Worm (Caenorhabditis elegans) whole organism, L4 larva: ENCODE results near the gene cdka-1.

Experiments used
- F37D6.2 ChIP-seq: sonication (generic microtip); optimal IDR thresholded peaks from 2 replicates; lab custom pipeline; 2016; ENCODE audit warnings: mild to moderate bottlenecking, missing genetic modification characterization, missing compliant biosample characterization
- R02D3.7 ChIP-seq: fragments of 150-350 bp; sonication (generic microtip); optimal IDR thresholded peaks from 3 replicates; lab custom pipeline; 2014; ENCODE audit warnings: missing biosample characterization, missing genetic modification characterization
- Y105C5A.15 ChIP-seq: fragments of 200-800 bp; sonication (Bioruptor generic); IDR thresholded peaks from 2 replicates; pipeline ENCODE4 v1.3.6; 2022; ENCODE audit warnings: missing genetic modification characterization, missing compliant biosample characterization
- ZK337.2 ChIP-seq: fragments of 200-800 bp; sonication (Bioruptor generic); IDR thresholded peaks from 2 replicates; pipeline ENCODE4 v1.3.6; 2022; ENCODE audit warnings: missing genetic modification reagents, missing genetic modification characterization, missing compliant biosample characterization
- ZK546.5 ChIP-seq, 2 experiments: sonication (generic microtip); optimal IDR thresholded peaks; 2 replicates each; lab custom pipeline; 2017; ENCODE audit warnings: missing biosample characterization in 2 of 2, missing genetic modification characterization in 2 of 2
- aha-1 ChIP-seq: fragments of 150-350 bp; peaks from one replicate; lab custom pipeline; 2014; ENCODE audit warnings: missing biosample characterization, missing genetic modification characterization
- ama-1 ChIP-seq: fragments of 150-350 bp; optimal IDR thresholded peaks from 2 replicates; lab custom pipeline; 2014; ENCODE audit warnings: inconsistent platforms, mixed read lengths
- ceh-20 ChIP-seq: fragments of 200-800 bp; sonication (Bioruptor generic); IDR thresholded peaks from 2 replicates; pipeline ENCODE4 v1.3.6; 2022; ENCODE audit warnings: missing genetic modification reagents, missing genetic modification characterization, missing compliant biosample characterization
- ceh-28 ChIP-seq: fragments of 150-350 bp; optimal IDR thresholded peaks from 2 replicates; lab custom pipeline; 2014; ENCODE audit warnings: missing biosample characterization, missing genetic modification reagents, missing genetic modification characterization
- ctbp-1 ChIP-seq: fragments of 200-800 bp; sonication (Bioruptor generic); IDR thresholded peaks from 2 replicates; pipeline ENCODE4 v1.3.6; 2022; ENCODE audit warnings: missing genetic modification reagents, missing genetic modification characterization, missing compliant biosample characterization
- daf-12 ChIP-seq: fragments of 150-350 bp; optimal IDR thresholded peaks from 2 replicates; lab custom pipeline; 2014; ENCODE audit warnings: missing biosample characterization, missing genetic modification reagents, missing genetic modification characterization
- dmd-6 ChIP-seq: fragments of 200-800 bp; sonication (Bioruptor generic); IDR thresholded peaks from 2 replicates; pipeline ENCODE4 v1.3.6; 2022; ENCODE audit warnings: missing genetic modification reagents, missing genetic modification characterization, missing compliant biosample characterization
- dmd-9 ChIP-seq: fragments of 200-800 bp; sonication (Bioruptor generic); IDR thresholded peaks from 2 replicates; pipeline ENCODE4 v1.3.6; 2022; ENCODE audit warnings: missing genetic modification reagents, missing genetic modification characterization, missing compliant biosample characterization
- dpl-1 ChIP-seq: fragments of 150-350 bp; optimal IDR thresholded peaks from 2 replicates; lab custom pipeline; 2014; ENCODE audit warnings: missing biosample characterization, missing genetic modification reagents, missing genetic modification characterization
- egl-43 ChIP-seq: fragments of 200-800 bp; sonication (Bioruptor generic); IDR thresholded peaks from 2 replicates; pipeline ENCODE4 v1.3.6; 2022; ENCODE audit warnings: missing genetic modification reagents, missing genetic modification characterization, missing compliant biosample characterization
- fkh-10 ChIP-seq: fragments of 150-350 bp; optimal IDR thresholded peaks from 2 replicates; lab custom pipeline; 2014; ENCODE audit warnings: missing biosample characterization, missing genetic modification reagents, missing genetic modification characterization
- fos-1 ChIP-seq: fragments of 150-350 bp; optimal IDR thresholded peaks from 2 replicates; lab custom pipeline; 2014; ENCODE audit warnings: missing biosample characterization, missing genetic modification characterization
- hif-1 ChIP-seq, 2 experiments: sonication (generic microtip); optimal IDR thresholded peaks; 2 replicates each; lab custom pipeline; 2016 to 2017; ENCODE audit warnings: missing compliant biosample characterization in 2 of 2, missing genetic modification characterization in 2 of 2, missing genetic modification reagents in 2 of 2, missing genotype in 2 of 2, mild to moderate bottlenecking in 1 of 2
- hlh-11 ChIP-seq: fragments of 200-800 bp; sonication (Bioruptor generic); optimal IDR thresholded peaks from 2 replicates; lab custom pipeline; 2018; ENCODE audit warnings: mild to moderate bottlenecking, missing genetic modification characterization, missing compliant biosample characterization
- hlh-30 ChIP-seq: sonication (generic microtip); optimal IDR thresholded peaks from 2 replicates; lab custom pipeline; 2017; ENCODE audit warnings: antibody characterized with exemption, mild to moderate bottlenecking, missing genetic modification characterization, missing compliant biosample characterization; ENCODE audit not compliant: insufficient read depth
- hmg-1.1 ChIP-seq: fragments of 200-800 bp; sonication (Bioruptor generic); IDR thresholded peaks from 2 replicates; pipeline ENCODE4 v1.3.6; 2022; ENCODE audit warnings: missing genetic modification reagents, missing genetic modification characterization, missing compliant biosample characterization
- lin-1 ChIP-seq: fragments of 200-800 bp; sonication (Bioruptor generic); IDR thresholded peaks from 2 replicates; pipeline ENCODE4 v1.3.6; 2022; ENCODE audit warnings: missing genetic modification reagents, missing genetic modification characterization, missing compliant biosample characterization
- lin-29 ChIP-seq: fragments of 200-800 bp; sonication (Bioruptor generic); IDR thresholded peaks from 2 replicates; pipeline ENCODE4 v1.3.6; 2022; ENCODE audit warnings: missing genetic modification reagents, missing genetic modification characterization, missing compliant biosample characterization
- lin-39 ChIP-seq: fragments of 150-350 bp; optimal IDR thresholded peaks from 2 replicates; lab custom pipeline; 2014; ENCODE audit warnings: missing biosample characterization, missing genetic modification reagents, missing genetic modification characterization
- lsy-2 ChIP-seq, 2 experiments: fragments of 150-350 bp in 1 of 2; sonication (generic microtip) in 1 of 2; optimal IDR thresholded peaks; 2 replicates each; lab custom pipeline; 2014 to 2017; ENCODE audit warnings: missing biosample characterization in 2 of 2, missing genetic modification characterization in 2 of 2
- mdl-1 ChIP-seq, 2 experiments: fragments of 150-350 bp in 1 of 2; sonication (generic microtip) in 1 of 2; optimal IDR thresholded peaks; 2 replicates each; lab custom pipeline; 2014 to 2017; ENCODE audit warnings: missing biosample characterization in 2 of 2, missing genetic modification characterization in 2 of 2
- mep-1 ChIP-seq: fragments of 150-350 bp; sonication (generic microtip); optimal IDR thresholded peaks from 3 replicates; lab custom pipeline; 2014; ENCODE audit warnings: missing biosample characterization, missing genetic modification characterization
- nhr-11 ChIP-seq: fragments of 150-350 bp; optimal IDR thresholded peaks from 2 replicates; lab custom pipeline; 2014; ENCODE audit warnings: missing biosample characterization, missing genetic modification characterization
- nhr-111 ChIP-seq: fragments of 200-800 bp; sonication (Bioruptor generic); optimal IDR thresholded peaks from 2 replicates; lab custom pipeline; 2018; ENCODE audit warnings: mild to moderate bottlenecking, missing genetic modification characterization, missing compliant biosample characterization
- nhr-25 ChIP-seq: sonication (generic microtip); optimal IDR thresholded peaks from 2 replicates; lab custom pipeline; 2017; ENCODE audit warnings: missing genetic modification characterization, mild to moderate bottlenecking, missing compliant biosample characterization, antibody characterized with exemption, moderate library complexity, borderline replicate concordance; ENCODE audit not compliant: insufficient read depth
- nhr-42 ChIP-seq: fragments of 200-800 bp; sonication (Bioruptor generic); IDR thresholded peaks from 2 replicates; pipeline ENCODE4 v1.3.6; 2022; ENCODE audit warnings: missing genetic modification characterization, missing compliant biosample characterization
- nhr-77 ChIP-seq: fragments of 150-350 bp; optimal IDR thresholded peaks from 2 replicates; lab custom pipeline; 2014; ENCODE audit warnings: missing biosample characterization, missing genetic modification characterization
- php-3 ChIP-seq: fragments of 200-800 bp; sonication (Bioruptor generic); IDR thresholded peaks from 2 replicates; pipeline ENCODE4 v1.3.6; 2022; ENCODE audit warnings: missing genetic modification reagents, missing genetic modification characterization, missing compliant biosample characterization
- rbr-2 ChIP-seq: sonication (generic microtip); optimal IDR thresholded peaks from 2 replicates; lab custom pipeline; 2016; ENCODE audit warnings: missing genotype, missing genetic modification characterization, missing compliant biosample characterization
- snpc-4 ChIP-seq: fragments of 150-350 bp; optimal IDR thresholded peaks from 2 replicates; lab custom pipeline; 2014; ENCODE audit warnings: missing biosample characterization, missing genetic modification characterization
- unc-62 ChIP-seq, 3 experiments: fragments of 150-350 bp in 1 of 3; sonication (generic microtip); optimal IDR thresholded peaks in 2 of 3; peaks in 1 of 3; 1 replicate in 1 of 3; 2 replicates in 2 of 3; lab custom pipeline; 2014 to 2017; ENCODE audit warnings: missing biosample characterization in 3 of 3, missing genetic modification characterization in 3 of 3, missing genetic modification reagents in 3 of 3, missing genotype in 1 of 3
- zip-2 ChIP-seq: fragments of 150-350 bp; optimal IDR thresholded peaks from 2 replicates; lab custom pipeline; 2014; ENCODE audit warnings: missing biosample characterization, missing genetic modification characterization

Gene cdka-1

DNA sequence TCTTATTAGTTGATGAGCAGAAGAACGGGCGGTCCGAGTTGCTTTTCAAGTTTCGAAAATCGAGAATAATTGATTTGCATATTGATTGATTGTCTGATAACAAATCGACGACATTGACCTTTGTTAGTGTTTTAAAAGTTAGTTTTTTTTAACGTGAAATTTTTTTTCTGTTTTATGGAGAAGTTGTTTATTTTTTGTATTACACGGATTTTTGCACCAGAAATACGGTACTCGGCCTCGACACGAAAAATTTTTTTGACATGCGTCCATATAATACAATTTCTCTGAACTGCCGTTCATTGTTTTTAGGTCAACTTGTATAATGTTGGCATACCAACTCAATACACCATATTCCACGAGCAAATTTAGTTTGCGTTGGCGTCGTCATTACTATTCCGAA, 3.2 kb upstream of the cdka-1 start, which contains the start of gene T23F11.2:
T23F11.2 (minus strand) TSS at position 101 of the 400 bp plus-strand sequence.
- TF ChIP-seq ama-1 (lab: Kevin White, UChicago) (no peak), lin-29 (GFP tag; lab: Robert Waterston, UW) (no peak), unc-62 (GFP tag; optimal IDR thresholded peaks at IDR 0.05 in 1 of 2; lab: Kevin White, UChicago) (no peak), unc-62 (tag; optimal IDR thresholded peaks at IDR 0.05; lab: Kevin White, UChicago) (no peak), snpc-4 (tag; lab: Kevin White, UChicago) (no peak), fos-1 (tag; lab: Kevin White, UChicago) (no peak), zip-2 (tag; lab: Kevin White, UChicago) (no peak), nhr-77 (no peak), mep-1 (tag; lab: Kevin White, UChicago) (no peak), lin-1 (GFP tag; lab: Robert Waterston, UW) (no peak), lin-39 (tag; lab: Kevin White, UChicago) (no peak), nhr-25 (no peak), hlh-30 (tag; lab: Kevin White, UChicago) (no peak), egl-43 (no peak), nhr-42 (GFP tag; lab: Robert Waterston, UW) (no peak), R02D3.7 (tag; lab: Kevin White, UChicago) (no peak), ZK546.5 (tag; optimal IDR thresholded peaks at IDR 0.05; lab: Kevin White, UChicago) (no peak), ceh-20 (GFP tag; lab: Robert Waterston, UW) (no peak), Y105C5A.15 (no peak), dmd-9 (GFP tag; lab: Robert Waterston, UW) (no peak), php-3 (GFP tag; lab: Robert Waterston, UW) (no peak)

DNA sequence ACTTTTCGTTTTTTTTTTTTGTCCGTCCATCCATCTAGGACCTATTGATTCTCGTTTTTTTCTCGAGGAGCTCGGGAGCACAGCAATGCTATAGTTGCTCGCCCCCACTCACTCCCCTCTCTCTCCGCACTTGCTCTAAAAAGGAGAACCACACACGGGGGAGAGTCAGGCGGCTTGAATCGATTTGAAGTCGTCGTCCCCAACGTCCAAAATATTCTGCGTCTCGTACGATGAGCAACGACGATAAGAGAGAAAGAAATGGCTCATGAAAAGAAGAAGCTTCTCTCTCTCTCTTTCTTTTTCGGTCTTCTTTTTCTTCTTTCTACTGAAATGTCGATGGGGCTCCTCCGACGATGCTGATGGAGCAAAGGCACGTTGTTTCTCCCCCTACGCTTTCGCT, 2.2 kb upstream of the cdka-1 start:
- TF ChIP-seq lsy-2 (tag; optimal IDR thresholded peaks at IDR 0.05; lab: Kevin White, UChicago) (peak; percentile 5 to 61), aha-1 (peak; percentile 97), F37D6.2 (tag; lab: Kevin White, UChicago) (peak; percentile 53), hmg-1.1 (GFP tag; lab: Robert Waterston, UW) (peak; percentile 73), Y105C5A.15 (no peak), fkh-10 (GFP tag; lab: Kevin White, UChicago) (peak; percentile 62), hif-1 (tag; optimal IDR thresholded peaks at IDR 0.05; lab: Kevin White, UChicago) (peak in 1 of 2 experiments; percentile 28), ctbp-1 (GFP tag; lab: Robert Waterston, UW) (peak; percentile 65; the same call in 1 of the 2 replicates), egl-43 (peak; percentile 69; the same call in 1 of the 2 replicates), nhr-111 (GFP tag; lab: Kevin White, UChicago) (no peak), nhr-11 (tag; lab: Kevin White, UChicago) (peak; percentile 9), php-3 (GFP tag; lab: Robert Waterston, UW) (no peak), ZK337.2 (GFP tag; lab: Robert Waterston, UW) (no peak), dmd-6 (GFP tag; lab: Robert Waterston, UW) (0 out of 2 replicates have a peak, but pooled peaks have one; percentile 5), ceh-20 (GFP tag; lab: Robert Waterston, UW) (0 out of 2 replicates have a peak, but pooled peaks have one; percentile 53), hlh-30 (tag; lab: Kevin White, UChicago) (peak; percentile 81), hlh-11 (tag; lab: Kevin White, UChicago) (peak; percentile 22), daf-12 (tag; lab: Kevin White, UChicago) (no peak), ceh-28 (tag; lab: Kevin White, UChicago) (peak; percentile 53), dpl-1 (GFP tag; lab: Kevin White, UChicago) (peak; percentile 18), rbr-2 (tag; lab: Kevin White, UChicago) (peak; percentile 82), mdl-1 (tag; optimal IDR thresholded peaks at IDR 0.05; lab: Kevin White, UChicago) (peak in 1 of 2 experiments; percentile 65), mep-1 (tag; lab: Kevin White, UChicago) (peak; percentile 63)
